5 fruit fly cellular contexts compared by ENCODE assay signal in the genomic region with DNA sequence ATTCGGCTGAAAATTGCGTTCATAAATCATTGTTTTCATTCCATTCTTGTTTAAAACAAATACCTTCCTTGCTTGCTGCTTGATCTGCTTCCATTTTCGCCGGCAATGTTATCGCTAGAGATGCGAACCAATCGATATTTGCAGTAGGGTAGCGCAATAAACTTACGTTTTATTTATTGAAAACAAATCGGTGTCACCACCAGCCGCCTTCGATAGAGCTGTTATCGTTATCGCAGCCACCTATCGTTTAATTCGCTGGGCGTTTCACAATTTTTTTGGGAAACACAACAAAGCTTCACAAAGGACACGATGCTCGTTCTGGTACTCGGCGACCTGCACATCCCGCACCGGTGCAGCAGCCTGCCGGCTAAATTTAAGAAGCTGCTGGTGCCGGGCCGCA.
A peak's percentile ranks its signal among the peaks of the same experiment; 100 is the strongest.
TF ChIP-seq lines count a peak whose summit lies in the region.

A gene (minus strand): TSS at position 124 of the 400 bp plus-strand sequence.
A gene (plus strand): TSS at position 213 of the 400 bp plus-strand sequence.

- TF ChIP-seq CTCF in whole organism, embryonic (GFP tag; optimal IDR thresholded peaks at IDR 0.05; lab: Kevin White, UChicago), result no peak

TF ChIP-seq in whole organism, adult, 20 proteins besides CTCF, POLR2A, EP300 and RAD21:
- TF ChIP-seq Hr96 (GFP tag; optimal IDR thresholded peaks at IDR 0.05; lab: Kevin White, UChicago) (peak; percentile 62), CG7101 (tag; optimal IDR thresholded peaks at IDR 0.05; lab: Kevin White, UChicago) (peak; percentile 62), Mnt (GFP tag; optimal IDR thresholded peaks at IDR 0.05; lab: Kevin White, UChicago) (peak; percentile 47), bab1 (GFP tag; optimal IDR thresholded peaks at IDR 0.05; lab: Kevin White, UChicago) (peak; percentile 73), CG33017 (tag; optimal IDR thresholded peaks at IDR 0.05; lab: Kevin White, UChicago) (peak; percentile 14), CG7045 (GFP tag; optimal IDR thresholded peaks at IDR 0.05; lab: Kevin White, UChicago) (no peak), CG1620 (GFP tag; optimal IDR thresholded peaks at IDR 0.05; lab: Kevin White, UChicago) (peak; percentile 40), CG11617 (GFP tag; optimal IDR thresholded peaks at IDR 0.05; lab: Kevin White, UChicago) (peak; percentile 36), ovo (GFP tag; optimal IDR thresholded peaks at IDR 0.05; lab: Kevin White, UChicago) (peak; percentile 14), CG14711 (tag; optimal IDR thresholded peaks at IDR 0.05; lab: Kevin White, UChicago) (peak; percentile 52), tj (GFP tag; optimal IDR thresholded peaks at IDR 0.05; lab: Kevin White, UChicago) (peak; percentile 19), cic (GFP tag; optimal IDR thresholded peaks at IDR 0.05; lab: Kevin White, UChicago) (peak; percentile 27), CG5204 (GFP tag; optimal IDR thresholded peaks at IDR 0.05; lab: Kevin White, UChicago) (no peak), toe (GFP tag; optimal IDR thresholded peaks at IDR 0.05; lab: Kevin White, UChicago) (no peak), Crg-1 (GFP tag; optimal IDR thresholded peaks at IDR 0.05; lab: Kevin White, UChicago) (peak; percentile 48)

TF ChIP-seq in whole organism, embryonic, 481 proteins besides CTCF, POLR2A, EP300 and RAD21 (continues in another document):
- TF ChIP-seq Hmx (GFP tag; optimal IDR thresholded peaks at IDR 0.05; lab: Kevin White, UChicago) (no peak), hbn (GFP tag; IDR thresholded peaks at IDR 0.05; lab: Robert Waterston, UW; ENCODE audit: partially characterized antibody) (peak; percentile 89), MESR4 (GFP tag; optimal IDR thresholded peaks at IDR 0.05; lab: Kevin White, UChicago) (peak; percentile 78), salm (tag; optimal IDR thresholded peaks at IDR 0.05; lab: Kevin White, UChicago) (no peak), H2.0 (GFP tag; IDR thresholded peaks at IDR 0.05; lab: Robert Waterston, UW) (peak; percentile 46; the same call in 1 of the 2 replicates), chif (GFP tag; optimal IDR thresholded peaks at IDR 0.05; lab: Kevin White, UChicago) (peak in 1 of 2 experiments; percentile 17), rib (GFP tag; IDR thresholded peaks at IDR 0.05; lab: Robert Waterston, UW) (peak; percentile 62; the same call in 1 of the 2 replicates), eve (GFP tag; optimal IDR thresholded peaks at IDR 0.05; lab: Kevin White, UChicago) (no peak), chm (GFP tag; IDR thresholded peaks at IDR 0.05; lab: Robert Waterston, UW) (peak; percentile 30; the same call in 1 of the 2 replicates), Hr51 (GFP tag; optimal IDR thresholded peaks at IDR 0.05; lab: Kevin White, UChicago) (no peak), CG3995 (GFP tag; optimal IDR thresholded peaks at IDR 0.05; lab: Kevin White, UChicago) (no peak), Mes4 (GFP tag; optimal IDR thresholded peaks at IDR 0.05; lab: Kevin White, UChicago) (no peak), emc (GFP tag; optimal IDR thresholded peaks at IDR 0.05; lab: Kevin White, UChicago) (no peak), CHES-1-like (GFP tag; optimal IDR thresholded peaks at IDR 0.05; lab: Kevin White, UChicago) (peak; percentile 65), dimm (GFP tag; IDR thresholded peaks at IDR 0.05; lab: Robert Waterston, UW) (no peak), CG6854 (GFP tag; optimal IDR thresholded peaks at IDR 0.05; lab: Kevin White, UChicago) (no peak), Scr (GFP tag; IDR thresholded peaks at IDR 0.05; lab: Robert Waterston, UW; ENCODE audit: partially characterized antibody) (peak; percentile 80)

TF ChIP-seq in whole organism, prepupa, 60 proteins besides CTCF, POLR2A, EP300 and RAD21:
- TF ChIP-seq CG6163 (GFP tag; IDR thresholded peaks at IDR 0.05; lab: Robert Waterston, UW), result peak; percentile 78
- no peak for TF ChIP-seq achi (GFP tag; optimal IDR thresholded peaks at IDR 0.05; lab: Kevin White, UChicago)
- peak; percentile 42 for TF ChIP-seq lz (GFP tag; optimal IDR thresholded peaks at IDR 0.05; lab: Kevin White, UChicago)
- TF ChIP-seq CG31627 (GFP tag; optimal IDR thresholded peaks at IDR 0.05; lab: Kevin White, UChicago), result peak; percentile 48
- TF ChIP-seq Eip78C (GFP tag; lab: Kevin White, UChicago), result no peak
- peak; percentile 58; the same call in 2 of the 3 replicates for TF ChIP-seq eg (GFP tag; IDR thresholded peaks at IDR 0.05; lab: Robert Waterston, UW)
- no peak for TF ChIP-seq vri (GFP tag; optimal IDR thresholded peaks at IDR 0.05; lab: Kevin White, UChicago)
- TF ChIP-seq esn (GFP tag; optimal IDR thresholded peaks at IDR 0.05; lab: Kevin White, UChicago), result peak; percentile 70
- peak; percentile 31 for TF ChIP-seq CG3032 (tag; optimal IDR thresholded peaks at IDR 0.05; lab: Kevin White, UChicago)
- no peak for TF ChIP-seq CG1621 (tag; optimal IDR thresholded peaks at IDR 0.05; lab: Kevin White, UChicago)
- no peak for TF ChIP-seq Blimp-1 (GFP tag; optimal IDR thresholded peaks at IDR 0.05; lab: Kevin White, UChicago)
- no peak for TF ChIP-seq svp (GFP tag; lab: Kevin White, UChicago)

TF ChIP-seq in whole organism, pupa, 21 proteins besides CTCF, POLR2A, EP300 and RAD21:
- TF ChIP-seq Ets98B (GFP tag; IDR thresholded peaks at IDR 0.05; lab: Robert Waterston, UW) (peak; percentile 51), fd96Ca (GFP tag; IDR thresholded peaks at IDR 0.05; lab: Robert Waterston, UW) (peak; percentile 47; the same call in 1 of the 3 replicates), Pif1A (GFP tag; optimal IDR thresholded peaks at IDR 0.05; lab: Kevin White, UChicago) (no peak), CG13204 (GFP tag; optimal IDR thresholded peaks at IDR 0.05; lab: Kevin White, UChicago) (no peak), Pif1B (GFP tag; optimal IDR thresholded peaks at IDR 0.05; lab: Kevin White, UChicago) (no peak), CG32121 (GFP tag; IDR thresholded peaks at IDR 0.05; lab: Robert Waterston, UW) (peak; percentile 30; the same call in 1 of the 2 replicates), CG4496 (GFP tag; IDR thresholded peaks at IDR 0.05; lab: Robert Waterston, UW) (peak; percentile 69), CG15710 (tag; optimal IDR thresholded peaks at IDR 0.05; lab: Kevin White, UChicago) (peak; percentile 0)

TF ChIP-seq in whole organism, wandering third instar larva, 38 proteins besides CTCF, POLR2A, EP300 and RAD21:
- TF ChIP-seq sv (GFP tag; optimal IDR thresholded peaks at IDR 0.05; lab: Kevin White, UChicago) (peak; percentile 7), tai (GFP tag; optimal IDR thresholded peaks at IDR 0.05; lab: Kevin White, UChicago) (no peak), OdsH (GFP tag; optimal IDR thresholded peaks at IDR 0.05; lab: Kevin White, UChicago) (peak; percentile 61), GATAd (GFP tag; optimal IDR thresholded peaks at IDR 0.05; lab: Kevin White, UChicago) (peak; percentile 10), brk (GFP tag; optimal IDR thresholded peaks at IDR 0.05; lab: Kevin White, UChicago) (no peak), h (GFP tag; optimal IDR thresholded peaks at IDR 0.05; lab: Kevin White, UChicago) (peak; percentile 77), Hr83 (GFP tag; optimal IDR thresholded peaks at IDR 0.05; lab: Kevin White, UChicago; ENCODE audit: poor library complexity, severe bottlenecking) (peak; percentile 97), Rel (GFP tag; optimal IDR thresholded peaks at IDR 0.05; lab: Kevin White, UChicago) (no peak), Rel (tag; optimal IDR thresholded peaks at IDR 0.05; lab: Kevin White, UChicago) (peak; percentile 59), dl (GFP tag; optimal IDR thresholded peaks at IDR 0.05; lab: Kevin White, UChicago; ENCODE audit: insufficient read depth in 1 of 2, partially characterized antibody in 2 of 2) (no peak), CG32264 (GFP tag; optimal IDR thresholded peaks at IDR 0.05; lab: Kevin White, UChicago) (peak; percentile 1), foxo (GFP tag; optimal IDR thresholded peaks at IDR 0.05; lab: Kevin White, UChicago) (peak in 1 of 2 experiments; percentile 83), jim (GFP tag; optimal IDR thresholded peaks at IDR 0.05; lab: Kevin White, UChicago) (no peak), fru (GFP tag; optimal IDR thresholded peaks at IDR 0.05; lab: Kevin White, UChicago) (no peak), HLH106 (tag; optimal IDR thresholded peaks at IDR 0.05; lab: Kevin White, UChicago) (peak; percentile 40), psq (GFP tag; optimal IDR thresholded peaks at IDR 0.05; lab: Kevin White, UChicago) (peak; percentile 43), woc (GFP tag; optimal IDR thresholded peaks at IDR 0.05; lab: Kevin White, UChicago) (no peak), br (GFP tag; optimal IDR thresholded peaks at IDR 0.05; lab: Kevin White, UChicago) (peak; percentile 74), ey (GFP tag; optimal IDR thresholded peaks at IDR 0.05; lab: Kevin White, UChicago) (peak; percentile 67)
